Fruit fly (Drosophila melanogaster) whole organism, embryonic: ENCODE measurements around the gene term.
A peak's percentile ranks its signal among the peaks of the same experiment; 100 is the strongest.

Experiments
- CG10274 ChIP-seq: fragments of 200-800 bp; sonication (Bioruptor generic); optimal IDR thresholded peaks from 3 replicates; lab custom pipeline; 2017; ENCODE audit warnings: missing biosample characterization, mild to moderate bottlenecking, missing genetic modification characterization
- CG10321 ChIP-seq: fragments of 200-800 bp; sonication (Bioruptor generic); IDR thresholded peaks from 2 replicates; pipeline ENCODE4 v1.3.6; 2022; ENCODE audit warnings: missing biosample characterization, missing genetic modification characterization
- CG1233 ChIP-seq: fragments of 200-800 bp; sonication (Bioruptor generic); optimal IDR thresholded peaks from 4 replicates; lab custom pipeline; 2018; ENCODE audit warnings: missing biosample characterization, mild to moderate bottlenecking, missing genetic modification characterization
- CG13296 ChIP-seq: fragments of 200-800 bp; sonication (Bioruptor generic); optimal IDR thresholded peaks from 3 replicates; lab custom pipeline; 2018; ENCODE audit warnings: missing biosample characterization, mild to moderate bottlenecking, missing genetic modification characterization
- CG15479 ChIP-seq: fragments of 200-800 bp; sonication (Bioruptor generic); optimal IDR thresholded peaks from 3 replicates; lab custom pipeline; 2019; ENCODE audit warnings: missing biosample characterization, mild to moderate bottlenecking, missing genetic modification characterization, moderate library complexity
- CG1602 ChIP-seq: fragments of 200-800 bp; sonication (Bioruptor generic); optimal IDR thresholded peaks from 3 replicates; lab custom pipeline; 2016; ENCODE audit warnings: missing biosample characterization, missing genetic modification characterization
- CG1647 ChIP-seq: fragments of 200-800 bp; sonication (Bioruptor generic); optimal IDR thresholded peaks from 3 replicates; lab custom pipeline; 2016; ENCODE audit warnings: missing biosample characterization, missing genetic modification characterization
- CG17612 ChIP-seq: fragments of 200-800 bp; sonication (Bioruptor generic); IDR thresholded peaks from 2 replicates; pipeline ENCODE4 v1.3.6; 2022; ENCODE audit warnings: missing biosample characterization, missing genetic modification characterization
- CG1832 ChIP-seq: fragments of 200-800 bp; sonication (Bioruptor generic); optimal IDR thresholded peaks from 2 replicates; lab custom pipeline; 2017; ENCODE audit warnings: missing biosample characterization, mild to moderate bottlenecking, missing genetic modification characterization, inconsistent platforms
- CG2129 ChIP-seq: fragments of 200-800 bp; sonication (Bioruptor generic); IDR thresholded peaks from 2 replicates; pipeline ENCODE4 v1.3.6; 2022; ENCODE audit warnings: missing biosample characterization, missing genetic modification characterization; ENCODE audit not compliant: partially characterized antibody
- CG2199 ChIP-seq: fragments of 200-800 bp; sonication (Bioruptor generic); IDR thresholded peaks from 3 replicates; pipeline ENCODE4 v1.3.6; 2022; ENCODE audit warnings: missing biosample characterization, missing genetic modification characterization
- CG31224 ChIP-seq: fragments of 200-800 bp; sonication (Bioruptor generic); IDR thresholded peaks from 2 replicates; pipeline ENCODE4 v1.3.6; 2022; ENCODE audit warnings: missing biosample characterization, missing genetic modification characterization
- CG43689 ChIP-seq: fragments of 200-800 bp; sonication (Bioruptor generic); IDR thresholded peaks from 2 replicates; pipeline ENCODE4 v1.3.6; 2022; ENCODE audit warnings: missing biosample characterization, missing genetic modification characterization
- CG5180 ChIP-seq: fragments of 200-800 bp; sonication (Bioruptor generic); optimal IDR thresholded peaks from 3 replicates; lab custom pipeline; 2017; ENCODE audit warnings: missing biosample characterization, missing genetic modification characterization, mild to moderate bottlenecking, moderate library complexity, missing genetic modification reagents
- CG7928 ChIP-seq: fragments of 200-800 bp; sonication (Bioruptor generic); optimal IDR thresholded peaks from 2 replicates; lab custom pipeline; 2017; ENCODE audit warnings: missing biosample characterization, mild to moderate bottlenecking, missing genetic modification characterization
- CG9932 ChIP-seq: fragments of 200-800 bp; sonication (Bioruptor generic); IDR thresholded peaks from 2 replicates; pipeline ENCODE4 v1.3.6; 2022; ENCODE audit warnings: missing biosample characterization, missing genetic modification characterization
- CkIIα-i1 ChIP-seq: fragments of 200-800 bp; sonication (Bioruptor generic); IDR thresholded peaks from 2 replicates; pipeline ENCODE4 v1.3.6; 2022; ENCODE audit warnings: missing biosample characterization, missing genetic modification characterization
- Doc2 ChIP-seq: fragments of 200-800 bp; sonication (Bioruptor generic); IDR thresholded peaks from 2 replicates; pipeline ENCODE4 v1.3.6; 2022; ENCODE audit warnings: missing biosample characterization, missing genetic modification characterization
- E2f1 ChIP-seq: fragments of 200-800 bp; sonication (Bioruptor generic); IDR thresholded peaks from 2 replicates; pipeline ENCODE4 v1.3.6; 2022; ENCODE audit warnings: missing biosample characterization, missing genetic modification characterization
- H2.0 ChIP-seq: fragments of 200-800 bp; sonication (Bioruptor generic); IDR thresholded peaks from 2 replicates; pipeline ENCODE4 v1.3.6; 2022; ENCODE audit warnings: missing biosample characterization, missing genetic modification characterization
- HmgZ ChIP-seq: fragments of 200-800 bp; sonication (Bioruptor generic); optimal IDR thresholded peaks from 2 replicates; lab custom pipeline; 2018; ENCODE audit warnings: missing biosample characterization, mild to moderate bottlenecking, missing genetic modification characterization
- Max ChIP-seq: fragments of 200-800 bp; sonication (Bioruptor generic); optimal IDR thresholded peaks from 2 replicates; lab custom pipeline; 2016; ENCODE audit warnings: missing biosample characterization, mild to moderate bottlenecking, missing genetic modification characterization
- Mes4 ChIP-seq: fragments of 200-800 bp; sonication (Bioruptor generic); optimal IDR thresholded peaks from 2 replicates; lab custom pipeline; 2016; ENCODE audit warnings: missing biosample characterization, missing genetic modification characterization
- Mrtf ChIP-seq: fragments of 200-800 bp; sonication (Bioruptor generic); IDR thresholded peaks from 3 replicates; pipeline ENCODE4 v1.3.6; 2022; ENCODE audit warnings: missing biosample characterization, missing genetic modification characterization
- Opbp ChIP-seq: fragments of 200-800 bp; sonication (Bioruptor generic); IDR thresholded peaks from 3 replicates; pipeline ENCODE4 v1.3.6; 2022; ENCODE audit warnings: missing biosample characterization, missing genetic modification characterization; ENCODE audit not compliant: partially characterized antibody
- Side ChIP-seq: fragments of 200-800 bp; sonication (Bioruptor generic); optimal IDR thresholded peaks from 2 replicates; lab custom pipeline; 2016; ENCODE audit warnings: missing biosample characterization, missing genetic modification characterization
- Vsx1 ChIP-seq: fragments of 200-800 bp; sonication (Bioruptor generic); optimal IDR thresholded peaks from 2 replicates; lab custom pipeline; 2017; ENCODE audit warnings: missing biosample characterization, mild to moderate bottlenecking, missing genetic modification characterization, missing genetic modification reagents
- ac ChIP-seq: fragments of 200-800 bp; sonication (Bioruptor generic); optimal IDR thresholded peaks from 3 replicates; lab custom pipeline; 2017; ENCODE audit warnings: missing biosample characterization, mild to moderate bottlenecking, missing genetic modification characterization
- bcd ChIP-seq: fragments of 200-800 bp; sonication (Bioruptor generic); optimal IDR thresholded peaks from 2 replicates; lab custom pipeline; 2017; ENCODE audit warnings: missing biosample characterization, mild to moderate bottlenecking, missing genetic modification characterization
- bigmax ChIP-seq: fragments of 200-800 bp; sonication (Bioruptor generic); optimal IDR thresholded peaks from 2 replicates; lab custom pipeline; 2018; ENCODE audit warnings: missing biosample characterization, mild to moderate bottlenecking, missing genetic modification characterization
- cg ChIP-seq: fragments of 200-800 bp; sonication (Bioruptor generic); optimal IDR thresholded peaks from 3 replicates; lab custom pipeline; 2019; ENCODE audit warnings: missing biosample characterization, mild to moderate bottlenecking, missing genetic modification characterization, moderate library complexity
- disco-r ChIP-seq: fragments of 200-800 bp; sonication (Bioruptor generic); optimal IDR thresholded peaks from 2 replicates; lab custom pipeline; 2016; ENCODE audit warnings: missing biosample characterization, missing genetic modification characterization
- eyg ChIP-seq: fragments of 200-800 bp; sonication (Bioruptor generic); optimal IDR thresholded peaks from 3 replicates; lab custom pipeline; 2016; ENCODE audit warnings: missing biosample characterization, missing genetic modification characterization
- gcm2 ChIP-seq: fragments of 200-800 bp; sonication (Bioruptor generic); optimal IDR thresholded peaks from 2 replicates; lab custom pipeline; 2016; ENCODE audit warnings: missing biosample characterization, missing genetic modification characterization
- hkb ChIP-seq, 2 experiments: fragments of 200-800 bp in 1 of 2; fragments of >200 bp in 1 of 2; sonication (Bioruptor generic) in 1 of 2; IDR thresholded peaks in 1 of 2; optimal IDR thresholded peaks in 1 of 2; 2 replicates each; pipeline versions ENCODE4 v1.3.6 to Lab custom; 2017 to 2022; ENCODE audit warnings: missing biosample characterization in 1 of 2, missing genetic modification characterization in 1 of 2
- insv ChIP-seq, 2 experiments: fragments of 200-800 bp; sonication (Bioruptor generic); optimal IDR thresholded peaks; 3 replicates each; lab custom pipeline; 2016 to 2018; ENCODE audit warnings: missing biosample characterization in 2 of 2, missing genetic modification characterization in 2 of 2
- knrl ChIP-seq: fragments of 200-800 bp; sonication (Bioruptor generic); IDR thresholded peaks from 3 replicates; pipeline ENCODE4 v1.3.6; 2022; ENCODE audit warnings: missing biosample characterization, missing genetic modification characterization; ENCODE audit not compliant: partially characterized antibody
- nom ChIP-seq: fragments of 200-800 bp; sonication (Bioruptor generic); optimal IDR thresholded peaks from 2 replicates; lab custom pipeline; 2017; ENCODE audit warnings: missing biosample characterization, missing genetic modification characterization, mild to moderate bottlenecking, moderate library complexity, missing genetic modification reagents
- p53 ChIP-seq: fragments of 200-800 bp; sonication (Bioruptor generic); optimal IDR thresholded peaks from 2 replicates; lab custom pipeline; 2016; ENCODE audit warnings: missing biosample characterization, missing genetic modification characterization
- pita ChIP-seq: fragments of 200-800 bp; sonication (Bioruptor generic); optimal IDR thresholded peaks from 2 replicates; lab custom pipeline; 2017; ENCODE audit warnings: missing biosample characterization, mild to moderate bottlenecking, missing genetic modification characterization
- pzg ChIP-seq: fragments of 200-800 bp; sonication (Bioruptor generic); optimal IDR thresholded peaks from 3 replicates; lab custom pipeline; 2018; ENCODE audit warnings: missing biosample characterization, mild to moderate bottlenecking, missing genetic modification characterization, moderate library complexity
- row ChIP-seq: fragments of 200-800 bp; sonication (Bioruptor generic); IDR thresholded peaks from 3 replicates; pipeline ENCODE4 v1.3.6; 2022; ENCODE audit warnings: missing biosample characterization, missing genetic modification characterization
- sens ChIP-seq: fragments of 200-800 bp; sonication (Bioruptor generic); peaks from one replicate; lab custom pipeline; 2016; ENCODE audit warnings: missing biosample characterization, missing genetic modification characterization
- sens-2 ChIP-seq: fragments of 200-800 bp; sonication (Bioruptor generic); IDR thresholded peaks from 2 replicates; pipeline ENCODE4 v1.3.6; 2022; ENCODE audit warnings: missing biosample characterization, missing genetic modification characterization
- slbo ChIP-seq: fragments of 200-800 bp; sonication (Bioruptor generic); IDR thresholded peaks from 2 replicates; pipeline ENCODE4 v1.3.6; 2022; ENCODE audit warnings: missing biosample characterization, missing genetic modification characterization
- sob ChIP-seq: fragments of 200-800 bp; sonication (Bioruptor generic); IDR thresholded peaks from 2 replicates; pipeline ENCODE4 v1.3.6; 2022; ENCODE audit warnings: missing biosample characterization, missing genetic modification characterization
- ttk ChIP-seq: fragments of 200-800 bp; sonication (Bioruptor generic); IDR thresholded peaks from 2 replicates; pipeline ENCODE4 v2.1.2; 2022; ENCODE audit warnings: missing biosample characterization, missing genetic modification characterization
- tx ChIP-seq: fragments of 200-800 bp; sonication (Bioruptor generic); optimal IDR thresholded peaks from 2 replicates; lab custom pipeline; 2016; ENCODE audit warnings: missing biosample characterization, missing genetic modification characterization
- vnd ChIP-seq: fragments of 200-800 bp; sonication (Bioruptor generic); IDR thresholded peaks from 3 replicates; pipeline ENCODE4 v1.3.6; 2022; ENCODE audit warnings: missing biosample characterization, missing genetic modification characterization; ENCODE audit not compliant: partially characterized antibody

term gene

dm6 chr3L:18627657-18628455, 34.3 kb upstream of the term start (continued):
- TF ChIP-seq eyg (GFP tag; lab: Kevin White, UChicago): no peak
- no peak for TF ChIP-seq H2.0
- TF ChIP-seq Max (GFP tag; lab: Kevin White, UChicago): no peak
- TF ChIP-seq Vsx1: no peak
- TF ChIP-seq Opbp (GFP tag; lab: Robert Waterston, UW): 0 out of 3 replicates have a peak, but pooled peaks have one; percentile 7
- TF ChIP-seq tx (GFP tag; lab: Kevin White, UChicago): no peak
- TF ChIP-seq CG5180 (GFP tag; lab: Kevin White, UChicago): peak; percentile 88
- TF ChIP-seq ac (GFP tag; lab: Kevin White, UChicago): no peak
- TF ChIP-seq ttk: 0 out of 2 replicates have a peak, but pooled peaks have one; percentile 31
- no peak for TF ChIP-seq CG13296
- no peak for TF ChIP-seq CG1602 (GFP tag; lab: Kevin White, UChicago)
- no peak for TF ChIP-seq CG43689 (GFP tag; lab: Robert Waterston, UW)
- no peak for TF ChIP-seq HmgZ
- no peak for TF ChIP-seq CG17612
- TF ChIP-seq CG1647 (GFP tag; lab: Kevin White, UChicago): no peak
- no peak for TF ChIP-seq CG31224 (GFP tag; lab: Robert Waterston, UW)
- TF ChIP-seq CG2129 (GFP tag; lab: Robert Waterston, UW): no peak
- no peak for TF ChIP-seq p53
- no peak for TF ChIP-seq pzg (GFP tag; lab: Kevin White, UChicago)
- TF ChIP-seq Mrtf: no peak
- TF ChIP-seq CG10274: no peak
- TF ChIP-seq CkIIα-i1: no peak
- no peak for TF ChIP-seq row
- TF ChIP-seq Side (GFP tag; lab: Kevin White, UChicago): no peak
- TF ChIP-seq nom (GFP tag; lab: Kevin White, UChicago): no peak
- no peak for TF ChIP-seq CG7928 (GFP tag; lab: Kevin White, UChicago)
- no peak for TF ChIP-seq CG10321 (GFP tag; lab: Robert Waterston, UW)
- TF ChIP-seq CG1832 (GFP tag; lab: Kevin White, UChicago): peak; percentile 80
- TF ChIP-seq Mes4 (GFP tag; lab: Kevin White, UChicago): no peak
- no peak for TF ChIP-seq bigmax (GFP tag; lab: Kevin White, UChicago)
- 0 out of 2 replicates have a peak, but pooled peaks have one; percentile 8 for TF ChIP-seq CG9932 (GFP tag; lab: Robert Waterston, UW)
- no peak for TF ChIP-seq bcd
- TF ChIP-seq sens-2: no peak
- peak; percentile 50 for TF ChIP-seq CG15479 (GFP tag; lab: Kevin White, UChicago)
- TF ChIP-seq vnd (GFP tag; lab: Robert Waterston, UW): no peak
- TF ChIP-seq knrl (GFP tag; lab: Robert Waterston, UW): no peak
- no peak for TF ChIP-seq CG1233 (GFP tag; lab: Kevin White, UChicago)
- TF ChIP-seq disco-r: no peak
- peak; percentile 13; the same call in 1 of the 2 replicates for TF ChIP-seq slbo
- no peak for TF ChIP-seq sob (GFP tag; lab: Robert Waterston, UW)
- peak; percentile 86; the same call in 2 of the 3 replicates for TF ChIP-seq CG2199 (GFP tag; lab: Robert Waterston, UW)
- peak; percentile 31 for TF ChIP-seq sens (GFP tag; lab: Kevin White, UChicago)
- TF ChIP-seq gcm2 (GFP tag; lab: Kevin White, UChicago): no peak
- no peak for TF ChIP-seq cg (GFP tag; lab: Kevin White, UChicago)
- no peak for TF ChIP-seq Doc2 (GFP tag; lab: Robert Waterston, UW)
- TF ChIP-seq hkb (optimal IDR thresholded peaks at IDR 0.05; lab: Kevin White, UChicago): no peak
- TF ChIP-seq hkb (GFP tag; IDR thresholded peaks at IDR 0.05; lab: Robert Waterston, UW): peak; percentile 19; the same call in 1 of the 2 replicates
- TF ChIP-seq insv (GFP tag; optimal IDR thresholded peaks at IDR 0.05; lab: Kevin White, UChicago): no peak
- TF ChIP-seq E2f1 (GFP tag; lab: Robert Waterston, UW): no peak
- TF ChIP-seq pita: no peak
